Worm (Caenorhabditis elegans) whole organism, L4 larva: Measurements from ENCODE around the gene T10B10.8.

Source experiments
- ama-1 ChIP-seq: fragments of 150-350 bp; optimal IDR thresholded peaks from 2 replicates; lab custom pipeline; 2014; ENCODE audit warnings: inconsistent platforms, mixed read lengths
- pqm-1 ChIP-seq: sonication (generic microtip); optimal IDR thresholded peaks from 2 replicates; lab custom pipeline; 2017; ENCODE audit warnings: missing biosample characterization, missing genetic modification characterization
- snpc-4 ChIP-seq: fragments of 150-350 bp; optimal IDR thresholded peaks from 2 replicates; lab custom pipeline; 2014; ENCODE audit warnings: missing biosample characterization, missing genetic modification characterization

DNA sequence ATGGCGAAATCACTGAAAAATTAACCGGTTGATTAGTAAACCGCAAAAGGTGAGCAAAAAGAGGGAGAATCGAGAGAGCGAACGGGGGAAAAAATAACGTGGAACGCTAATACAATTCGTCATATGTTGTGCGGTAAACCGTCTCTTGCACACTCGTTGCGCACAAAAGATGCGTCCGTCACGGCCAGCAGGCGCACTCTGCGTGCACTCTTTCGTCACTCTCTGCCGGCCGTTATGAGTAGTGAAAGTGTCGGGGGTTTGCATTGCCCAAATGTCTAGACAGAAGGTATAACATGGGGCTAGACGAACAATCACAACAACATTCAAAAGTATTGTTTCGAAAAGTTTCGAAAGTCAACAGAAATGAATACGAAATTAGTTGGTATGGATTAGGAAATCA, 15.4 kb upstream of the T10B10.8 start, which contains the start of gene pkhm-2:
- peak; percentile 44 for TF ChIP-seq snpc-4
- TF ChIP-seq ama-1: no peak
- TF ChIP-seq pqm-1 (tag; lab: Kevin White, UChicago): peak; percentile 10
